Comparison of ENCODE assay signal across 1 fruit fly cellular context in the genomic region with DNA sequence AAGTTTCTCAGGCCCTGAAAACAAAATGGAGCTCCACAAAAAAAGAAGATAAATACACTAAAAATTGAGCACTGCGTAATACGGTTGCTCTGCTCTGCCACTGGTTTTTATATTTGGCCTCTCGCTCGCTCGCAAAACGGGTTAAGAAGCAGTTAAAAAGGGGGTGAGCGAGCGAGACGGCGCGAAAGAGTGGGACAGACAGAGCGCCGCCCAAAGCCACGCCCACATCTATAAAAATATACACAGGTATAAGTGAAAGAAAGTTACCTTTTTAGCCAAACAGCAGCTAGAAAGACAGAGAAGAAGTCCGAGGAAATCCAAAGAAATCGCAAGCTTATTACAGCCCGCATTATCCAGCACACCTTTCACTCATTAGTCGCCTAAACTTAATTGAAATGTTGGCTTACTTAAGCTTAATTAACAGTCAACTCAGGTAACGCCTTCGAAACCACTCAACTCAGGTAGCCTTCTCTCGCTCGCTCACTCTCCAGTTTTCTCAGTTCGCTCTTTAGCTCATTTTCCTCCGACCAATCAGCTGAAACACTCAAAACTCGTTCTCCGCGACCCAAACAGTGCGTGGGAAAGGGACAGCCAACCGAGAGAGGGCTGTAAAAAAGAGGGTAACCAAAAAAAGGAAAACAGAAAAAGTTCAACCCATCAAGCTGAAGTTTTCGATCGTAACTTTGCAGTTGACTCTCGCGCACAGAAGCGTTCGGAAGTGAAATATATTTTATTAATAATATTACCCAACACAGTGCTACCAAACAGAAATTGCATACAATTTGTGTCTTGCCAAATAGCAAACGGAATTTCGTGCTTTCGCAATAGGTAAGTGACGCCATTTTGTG.
A peak's percentile ranks its signal among the peaks of the same experiment; 100 is the strongest.
TF ChIP-seq lines count a peak whose summit lies in the region.

A gene (plus strand): TSS at position 684 of the 848 bp plus-strand sequence.

TF ChIP-seq in whole organism, embryonic, 481 proteins besides CTCF, POLR2A, EP300 and RAD21 (continued from another document):
- TF ChIP-seq Med (GFP tag; lab: Kevin White, UChicago) (no peak), CG15269 (tag; optimal IDR thresholded peaks at IDR 0.05; lab: Kevin White, UChicago) (no peak), trem (tag; optimal IDR thresholded peaks at IDR 0.05; lab: Kevin White, UChicago) (no peak), bcd (GFP tag; optimal IDR thresholded peaks at IDR 0.05; lab: Kevin White, UChicago) (no peak), CG34224 (GFP tag; IDR thresholded peaks at IDR 0.05; lab: Robert Waterston, UW; ENCODE audit: partially characterized antibody) (0 out of 3 replicates have a peak, but pooled peaks have one; percentile 19), B-H2 (GFP tag; optimal IDR thresholded peaks at IDR 0.05; lab: Kevin White, UChicago) (no peak), CG13624 (GFP tag; optimal IDR thresholded peaks at IDR 0.05; lab: Kevin White, UChicago) (peak; percentile 25), CG8478 (optimal IDR thresholded peaks at IDR 0.05; lab: Kevin White, UChicago) (peak; percentile 61), HLH54F (GFP tag; optimal IDR thresholded peaks at IDR 0.05; lab: Kevin White, UChicago) (no peak), CG15696 (tag; optimal IDR thresholded peaks at IDR 0.05; lab: Kevin White, UChicago) (no peak), Deaf1 (tag; optimal IDR thresholded peaks at IDR 0.05; lab: Kevin White, UChicago) (peak; percentile 43), z (GFP tag; IDR thresholded peaks at IDR 0.05; lab: Robert Waterston, UW) (peak; percentile 96), CG3065 (GFP tag; optimal IDR thresholded peaks at IDR 0.05; lab: Kevin White, UChicago) (no peak), NC2β (GFP tag; optimal IDR thresholded peaks at IDR 0.05; lab: Kevin White, UChicago) (no peak), CG4820 (GFP tag; optimal IDR thresholded peaks at IDR 0.05; lab: Kevin White, UChicago) (no peak), hkb (optimal IDR thresholded peaks at IDR 0.05; lab: Kevin White, UChicago) (peak; percentile 6), hkb (GFP tag; IDR thresholded peaks at IDR 0.05; lab: Robert Waterston, UW) (no peak), chm (GFP tag; IDR thresholded peaks at IDR 0.05; lab: Robert Waterston, UW) (no peak), CG12236 (GFP tag; optimal IDR thresholded peaks at IDR 0.05; lab: Kevin White, UChicago) (no peak), cad (GFP tag; optimal IDR thresholded peaks at IDR 0.05; lab: Kevin White, UChicago) (peak; percentile 34), CG2199 (GFP tag; IDR thresholded peaks at IDR 0.05; lab: Robert Waterston, UW) (no peak), pb (GFP tag; optimal IDR thresholded peaks at IDR 0.05; lab: Kevin White, UChicago) (no peak), CG31365 (tag; optimal IDR thresholded peaks at IDR 0.05; lab: Kevin White, UChicago) (no peak), bbx (GFP tag; IDR thresholded peaks at IDR 0.05; lab: Robert Waterston, UW; ENCODE audit: partially characterized antibody) (no peak), CG13424 (tag; optimal IDR thresholded peaks at IDR 0.05; lab: Kevin White, UChicago) (no peak), CG17385 (GFP tag; optimal IDR thresholded peaks at IDR 0.05; lab: Kevin White, UChicago) (no peak), hb (GFP tag; IDR thresholded peaks at IDR 0.05; lab: Robert Waterston, UW; ENCODE audit: partially characterized antibody) (0 out of 3 replicates have a peak, but pooled peaks have one; percentile 61), CG7745 (tag; optimal IDR thresholded peaks at IDR 0.05; lab: Kevin White, UChicago) (no peak), lilli (GFP tag; optimal IDR thresholded peaks at IDR 0.05; lab: Kevin White, UChicago) (no peak), sqz (GFP tag; optimal IDR thresholded peaks at IDR 0.05; lab: Kevin White, UChicago) (peak; percentile 14), CG32767 (GFP tag; IDR thresholded peaks at IDR 0.05; lab: Robert Waterston, UW) (0 out of 2 replicates have a peak, but pooled peaks have one; percentile 16), CG3838 (GFP tag; optimal IDR thresholded peaks at IDR 0.05; lab: Kevin White, UChicago) (no peak), CG10321 (GFP tag; IDR thresholded peaks at IDR 0.05; lab: Robert Waterston, UW) (peak; percentile 97), CG7372 (GFP tag; IDR thresholded peaks at IDR 0.05; lab: Robert Waterston, UW) (no peak), Side (GFP tag; optimal IDR thresholded peaks at IDR 0.05; lab: Kevin White, UChicago) (no peak), btn (GFP tag; optimal IDR thresholded peaks at IDR 0.05; lab: Kevin White, UChicago) (no peak), Usf (GFP tag; optimal IDR thresholded peaks at IDR 0.05; lab: Kevin White, UChicago) (no peak), abd-A (tag; optimal IDR thresholded peaks at IDR 0.05; lab: Kevin White, UChicago) (peak; percentile 38), CG30403 (GFP tag; optimal IDR thresholded peaks at IDR 0.05; lab: Kevin White, UChicago) (no peak), otp (GFP tag; IDR thresholded peaks at IDR 0.05; lab: Robert Waterston, UW) (no peak), bowl (GFP tag; IDR thresholded peaks at IDR 0.05; lab: Robert Waterston, UW) (peak; percentile 89)
